Worm (Caenorhabditis elegans): ENCODE results near the gene B0348.2.

- TF ChIP-seq blmp-1 (tag; optimal IDR thresholded peaks at IDR 0.05; ENCODE audit: insufficient read depth) (no peak), unc-55 (GFP tag; optimal IDR thresholded peaks at IDR 0.05) (no peak), egl-27 (tag; optimal IDR thresholded peaks at IDR 0.05) (no peak), unc-62 (GFP tag; optimal IDR thresholded peaks at IDR 0.05) (no peak), nhr-25 (tag; optimal IDR thresholded peaks at IDR 0.05) (no peak), lsy-2 (tag; optimal IDR thresholded peaks at IDR 0.05) (no peak), nhr-23 (tag; optimal IDR thresholded peaks at IDR 0.05) (no peak), F13H6.1 (tag; optimal IDR thresholded peaks at IDR 0.05) (no peak)
Measured at ce11 chrV:45010-45409, at the start of gene B0348.2.
